Worm (Caenorhabditis elegans) whole organism, L2 larva: Measurements from ENCODE around the gene trcs-2.

ENCODE experiments used
- nhr-23 ChIP-seq: fragments of 150-350 bp; optimal IDR thresholded peaks from 2 replicates; lab custom pipeline; 2014; ENCODE audit warnings: missing biosample characterization, missing genetic modification reagents, missing genetic modification characterization
- sma-9 ChIP-seq, 2 experiments: fragments of 150-350 bp in 1 of 2; sonication (generic microtip) in 1 of 2; optimal IDR thresholded peaks; 2 replicates each; lab custom pipeline; 2014 to 2016; ENCODE audit warnings: missing genetic modification characterization in 2 of 2, mild to moderate bottlenecking in 1 of 2, missing biosample characterization in 1 of 2, missing compliant biosample characterization in 1 of 2, missing genetic modification reagents in 1 of 2, moderate library complexity in 1 of 2

DNA sequence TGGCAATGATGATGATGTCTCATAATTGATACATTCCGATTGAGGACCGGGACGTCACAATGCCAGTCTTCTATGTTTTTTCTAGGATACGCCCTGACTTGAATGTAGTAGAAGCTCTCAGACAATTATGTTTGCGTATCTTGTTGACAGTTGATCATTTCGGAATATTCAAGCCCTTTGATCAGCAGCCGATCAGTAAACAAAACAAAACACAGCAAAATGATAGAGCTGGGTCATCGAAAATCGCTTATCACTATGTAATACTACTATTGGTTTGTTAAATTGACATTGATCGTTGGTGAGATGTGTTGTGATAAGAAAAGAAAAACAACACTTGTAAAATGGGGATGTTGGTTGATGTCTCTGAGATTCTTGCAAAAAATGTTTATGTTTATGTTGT, 16.0 kb downstream of the trcs-2 start:
- TF ChIP-seq nhr-23 (tag; lab: Kevin White, UChicago) (no peak), sma-9 (GFP tag; optimal IDR thresholded peaks at IDR 0.05; lab: Kevin White, UChicago) (no peak), sma-9 (tag; optimal IDR thresholded peaks at IDR 0.05; lab: Kevin White, UChicago) (no peak)
